Fruit fly (Drosophila melanogaster) whole organism, embryonic: ENCODE measurements around the gene CG46059.

Experiments used
- Atf-2 ChIP-seq: fragments of 200-800 bp; sonication (Bioruptor generic); optimal IDR thresholded peaks from 2 replicates; lab custom pipeline; 2016; ENCODE audit warnings: missing biosample characterization, missing genetic modification characterization
- Atf6 ChIP-seq: fragments of 200-800 bp; sonication (Bioruptor generic); IDR thresholded peaks from 2 replicates; pipeline ENCODE4 v1.3.6; 2022; ENCODE audit warnings: missing biosample characterization, missing genetic modification characterization
- CG10147 ChIP-seq: fragments of 200-800 bp; sonication (Bioruptor generic); optimal IDR thresholded peaks from 2 replicates; lab custom pipeline; 2019; ENCODE audit warnings: missing biosample characterization, mild to moderate bottlenecking, missing genetic modification characterization, moderate library complexity
- CG10543 ChIP-seq: fragments of 200-800 bp; sonication (Bioruptor generic); optimal IDR thresholded peaks from 3 replicates; lab custom pipeline; 2017; ENCODE audit warnings: missing biosample characterization, mild to moderate bottlenecking, missing genetic modification characterization, moderate library complexity
- CG11398 ChIP-seq: fragments of 200-800 bp; sonication (Bioruptor generic); optimal IDR thresholded peaks from 2 replicates; lab custom pipeline; 2016; ENCODE audit warnings: missing biosample characterization, missing genetic modification characterization
- CG12391 ChIP-seq: fragments of 200-800 bp; sonication (Bioruptor generic); optimal IDR thresholded peaks from 3 replicates; lab custom pipeline; 2018; ENCODE audit warnings: missing biosample characterization, mild to moderate bottlenecking, missing genetic modification characterization, moderate library complexity
- CG12744 ChIP-seq: fragments of 200-800 bp; sonication (Bioruptor generic); optimal IDR thresholded peaks from 2 replicates; lab custom pipeline; 2016; ENCODE audit warnings: missing biosample characterization, missing genetic modification characterization
- CG12942 ChIP-seq: fragments of 200-800 bp; sonication (Bioruptor generic); optimal IDR thresholded peaks from 3 replicates; lab custom pipeline; 2016; ENCODE audit warnings: missing biosample characterization, missing genetic modification characterization
- CG15514 ChIP-seq: fragments of 200-800 bp; sonication (Bioruptor generic); optimal IDR thresholded peaks from 3 replicates; lab custom pipeline; 2017; ENCODE audit warnings: missing biosample characterization, missing genetic modification characterization, mild to moderate bottlenecking, moderate library complexity, missing genetic modification reagents
- CG18764 ChIP-seq: fragments of 200-800 bp; sonication (Bioruptor generic); optimal IDR thresholded peaks from 3 replicates; lab custom pipeline; 2016; ENCODE audit warnings: missing biosample characterization, missing genetic modification characterization
- CG30403 ChIP-seq: fragments of 200-800 bp; sonication (Bioruptor generic); optimal IDR thresholded peaks from 3 replicates; lab custom pipeline; 2016; ENCODE audit warnings: missing biosample characterization, missing genetic modification characterization
- CG3995 ChIP-seq: fragments of 200-800 bp; sonication (Bioruptor generic); optimal IDR thresholded peaks from 3 replicates; lab custom pipeline; 2016; ENCODE audit warnings: missing biosample characterization, missing genetic modification characterization
- CG4424 ChIP-seq: fragments of 200-800 bp; sonication (Bioruptor generic); optimal IDR thresholded peaks from 3 replicates; lab custom pipeline; 2016; ENCODE audit warnings: missing biosample characterization, missing genetic modification characterization
- CG4730 ChIP-seq: fragments of 200-800 bp; sonication (Bioruptor generic); IDR thresholded peaks from 2 replicates; pipeline ENCODE4 v1.3.6; 2022; ENCODE audit warnings: missing biosample characterization, missing genetic modification characterization
- CG5180 ChIP-seq: fragments of 200-800 bp; sonication (Bioruptor generic); optimal IDR thresholded peaks from 3 replicates; lab custom pipeline; 2017; ENCODE audit warnings: missing biosample characterization, missing genetic modification characterization, mild to moderate bottlenecking, moderate library complexity, missing genetic modification reagents
- CG7556 ChIP-seq: fragments of 200-800 bp; sonication (Bioruptor generic); optimal IDR thresholded peaks from 2 replicates; lab custom pipeline; 2017; ENCODE audit warnings: missing biosample characterization, mild to moderate bottlenecking, missing genetic modification characterization
- CG7786 ChIP-seq: fragments of 200-800 bp; sonication (Bioruptor generic); optimal IDR thresholded peaks from 2 replicates; lab custom pipeline; 2016; ENCODE audit warnings: missing biosample characterization, missing genetic modification characterization
- CG8359 ChIP-seq: fragments of 200-800 bp; sonication (Bioruptor generic); optimal IDR thresholded peaks from 2 replicates; lab custom pipeline; 2017; ENCODE audit warnings: missing biosample characterization, mild to moderate bottlenecking, missing genetic modification characterization, borderline replicate concordance
- CG9932 ChIP-seq: fragments of 200-800 bp; sonication (Bioruptor generic); IDR thresholded peaks from 2 replicates; pipeline ENCODE4 v1.3.6; 2022; ENCODE audit warnings: missing biosample characterization, missing genetic modification characterization
- CkIIα-i1 ChIP-seq: fragments of 200-800 bp; sonication (Bioruptor generic); IDR thresholded peaks from 2 replicates; pipeline ENCODE4 v1.3.6; 2022; ENCODE audit warnings: missing biosample characterization, missing genetic modification characterization
- Dfd ChIP-seq, 2 experiments: fragments of >200 bp; optimal IDR thresholded peaks; 2 replicates each; lab custom pipeline; 2017; ENCODE audit warnings: missing biosample characterization in 2 of 2, missing genetic modification characterization in 2 of 2
- Dip2 ChIP-seq: fragments of 200-800 bp; sonication (Bioruptor generic); IDR thresholded peaks from 2 replicates; pipeline ENCODE4 v1.3.6; 2022; ENCODE audit warnings: missing biosample characterization, missing genetic modification characterization
- Elba2 ChIP-seq: fragments of 200-800 bp; sonication (Bioruptor generic); optimal IDR thresholded peaks from 3 replicates; lab custom pipeline; 2016; ENCODE audit warnings: missing biosample characterization, missing genetic modification characterization
- GATAe ChIP-seq: fragments of 200-800 bp; sonication (Bioruptor generic); conservative IDR thresholded peaks from 2 replicates; pipeline ENCODE4 v1.3.6; 2022; ENCODE audit warnings: missing biosample characterization, missing genetic modification characterization
- Hmr ChIP-seq: fragments of 200-800 bp; sonication (Bioruptor generic); optimal IDR thresholded peaks from 3 replicates; lab custom pipeline; 2017; ENCODE audit warnings: mild to moderate bottlenecking, missing biosample characterization, missing genetic modification reagents, missing genetic modification characterization
- MESR4 ChIP-seq: fragments of 200-800 bp; sonication (Bioruptor generic); optimal IDR thresholded peaks from 2 replicates; lab custom pipeline; 2018; ENCODE audit warnings: missing biosample characterization, mild to moderate bottlenecking, missing genetic modification characterization, moderate library complexity
- Meics ChIP-seq: fragments of 200-800 bp; sonication (Bioruptor generic); optimal IDR thresholded peaks from 2 replicates; lab custom pipeline; 2017; ENCODE audit warnings: missing biosample characterization, mild to moderate bottlenecking, missing genetic modification characterization
- Oaz ChIP-seq: fragments of 200-800 bp; sonication (Bioruptor generic); IDR thresholded peaks from 2 replicates; pipeline ENCODE4 v1.3.6; 2022; ENCODE audit warnings: missing biosample characterization, missing genetic modification characterization
- Opbp ChIP-seq: fragments of 200-800 bp; sonication (Bioruptor generic); IDR thresholded peaks from 3 replicates; pipeline ENCODE4 v1.3.6; 2022; ENCODE audit warnings: missing biosample characterization, missing genetic modification characterization; ENCODE audit not compliant: partially characterized antibody
- Sin3A ChIP-seq: fragments of >200 bp; optimal IDR thresholded peaks from 2 replicates; lab custom pipeline; 2018
- Spps ChIP-seq: fragments of 200-800 bp; sonication (Bioruptor generic); optimal IDR thresholded peaks from 2 replicates; lab custom pipeline; 2018; ENCODE audit warnings: missing biosample characterization, mild to moderate bottlenecking, missing genetic modification characterization
- Taf1 ChIP-seq: fragments of 200-800 bp; sonication (Bioruptor generic); IDR thresholded peaks from 2 replicates; pipeline ENCODE4 v1.3.6; 2022; ENCODE audit warnings: missing biosample characterization, missing genetic modification characterization
- Trl ChIP-seq, 3 experiments: fragments of >200 bp in 2 of 3; fragments of 200-800 bp in 1 of 3; sonication (Bioruptor generic) in 1 of 3; optimal IDR thresholded peaks; 2 replicates in 1 of 3; 3 replicates in 2 of 3; lab custom pipeline; 2016 to 2017; ENCODE audit warnings: missing biosample characterization in 1 of 3, missing genetic modification characterization in 1 of 3
- abd-A ChIP-seq: fragments of 200-800 bp; sonication (Bioruptor generic); optimal IDR thresholded peaks from 3 replicates; lab custom pipeline; 2019; ENCODE audit warnings: missing biosample characterization, mild to moderate bottlenecking, missing genetic modification characterization, moderate library complexity
- ac ChIP-seq: fragments of 200-800 bp; sonication (Bioruptor generic); optimal IDR thresholded peaks from 3 replicates; lab custom pipeline; 2017; ENCODE audit warnings: missing biosample characterization, mild to moderate bottlenecking, missing genetic modification characterization
- bab2 ChIP-seq: fragments of 200-800 bp; sonication (Bioruptor generic); optimal IDR thresholded peaks from 2 replicates; lab custom pipeline; 2016; ENCODE audit warnings: missing biosample characterization, missing genetic modification characterization
- caup ChIP-seq: fragments of 200-800 bp; sonication (Bioruptor generic); optimal IDR thresholded peaks from 3 replicates; lab custom pipeline; 2017; ENCODE audit warnings: missing biosample characterization, mild to moderate bottlenecking, missing genetic modification characterization, moderate library complexity; ENCODE audit not compliant: severe bottlenecking
- ci ChIP-seq: fragments of 200-800 bp; sonication (Bioruptor generic); IDR thresholded peaks from 3 replicates; pipeline ENCODE4 v1.3.6; 2022; ENCODE audit warnings: missing biosample characterization, missing genetic modification characterization
- corto ChIP-seq: fragments of 200-800 bp; sonication (Bioruptor generic); optimal IDR thresholded peaks from 2 replicates; lab custom pipeline; 2016; ENCODE audit warnings: missing biosample characterization, mild to moderate bottlenecking, missing genetic modification characterization, moderate library complexity
- dm ChIP-seq: fragments of 200-800 bp; sonication (Bioruptor generic); optimal IDR thresholded peaks from 3 replicates; lab custom pipeline; 2016; ENCODE audit warnings: missing biosample characterization, missing genetic modification characterization
- dmrt99B ChIP-seq: fragments of 200-800 bp; sonication (Bioruptor generic); optimal IDR thresholded peaks from 2 replicates; lab custom pipeline; 2018; ENCODE audit warnings: missing biosample characterization, mild to moderate bottlenecking, missing genetic modification characterization, moderate library complexity
- ftz-f1 ChIP-seq: fragments of 200-800 bp; sonication (Bioruptor generic); optimal IDR thresholded peaks from 2 replicates; lab custom pipeline; 2016; ENCODE audit warnings: missing biosample characterization, missing genetic modification characterization
- fu2 ChIP-seq: fragments of 200-800 bp; sonication (Bioruptor generic); optimal IDR thresholded peaks from 2 replicates; lab custom pipeline; 2016; ENCODE audit warnings: missing biosample characterization, missing genetic modification characterization
- gce ChIP-seq: fragments of 200-800 bp; sonication (Bioruptor generic); IDR thresholded peaks from 3 replicates; pipeline ENCODE4 v1.3.6; 2022; ENCODE audit warnings: missing biosample characterization, missing genetic modification characterization
- gsb-n ChIP-seq: fragments of 200-800 bp; sonication (Bioruptor generic); optimal IDR thresholded peaks from 3 replicates; lab custom pipeline; 2018; ENCODE audit warnings: missing biosample characterization, mild to moderate bottlenecking, missing genetic modification characterization
- ham ChIP-seq: fragments of 200-800 bp; sonication (Bioruptor generic); IDR thresholded peaks from 2 replicates; pipeline ENCODE4 v1.3.6; 2022; ENCODE audit warnings: missing biosample characterization, missing genetic modification characterization
- her ChIP-seq: fragments of 200-800 bp; sonication (Bioruptor generic); optimal IDR thresholded peaks from 2 replicates; lab custom pipeline; 2016; ENCODE audit warnings: missing biosample characterization, missing genetic modification characterization
- onecut ChIP-seq: fragments of 200-800 bp; sonication (Bioruptor generic); IDR thresholded peaks from 2 replicates; pipeline ENCODE4 v1.3.6; 2022; ENCODE audit warnings: missing biosample characterization, missing genetic modification characterization
- slbo ChIP-seq: fragments of 200-800 bp; sonication (Bioruptor generic); IDR thresholded peaks from 2 replicates; pipeline ENCODE4 v1.3.6; 2022; ENCODE audit warnings: missing biosample characterization, missing genetic modification characterization
- trem ChIP-seq: fragments of 200-800 bp; optimal IDR thresholded peaks from 3 replicates; lab custom pipeline; 2019; ENCODE audit warnings: missing biosample characterization, mild to moderate bottlenecking, missing genetic modification characterization, moderate library complexity
- vfl ChIP-seq: fragments of 200-800 bp; sonication (Bioruptor generic); optimal IDR thresholded peaks from 2 replicates; lab custom pipeline; 2016; ENCODE audit warnings: missing biosample characterization, missing genetic modification characterization
- vvl ChIP-seq: fragments of 200-800 bp; sonication (Bioruptor generic); IDR thresholded peaks from 2 replicates; pipeline ENCODE4 v1.3.6; 2022; ENCODE audit warnings: missing biosample characterization, missing genetic modification characterization

Gene CG46059

dm6 chr2L:19140984-19141262 lies 42.7 kb downstream of the CG46059 start (continued):
- TF ChIP-seq caup (GFP tag; lab: Kevin White, UChicago) (peak; percentile 56), CG7786 (GFP tag; lab: Kevin White, UChicago) (peak; percentile 10), CG9932 (GFP tag; lab: Robert Waterston, UW) (peak; percentile 78), CG12942 (GFP tag; lab: Kevin White, UChicago) (no peak), trem (no peak), ac (GFP tag; lab: Kevin White, UChicago) (no peak), CG30403 (GFP tag; lab: Kevin White, UChicago) (peak; percentile 18), CG12744 (no peak), Trl (optimal IDR thresholded peaks at IDR 0.05; lab: Kevin White, UChicago) (no peak), Trl (GFP tag; optimal IDR thresholded peaks at IDR 0.05; lab: Kevin White, UChicago) (no peak), bab2 (GFP tag; lab: Kevin White, UChicago) (no peak), ci (no peak), CG7556 (GFP tag; lab: Kevin White, UChicago) (peak; percentile 30), Taf1 (peak; percentile 59), abd-A (tag; lab: Kevin White, UChicago) (no peak), CG10543 (GFP tag; lab: Kevin White, UChicago) (no peak), Oaz (GFP tag; lab: Robert Waterston, UW) (no peak), Elba2 (no peak), CG5180 (GFP tag; lab: Kevin White, UChicago) (no peak), ftz-f1 (GFP tag; lab: Kevin White, UChicago) (no peak), Atf6 (GFP tag; lab: Robert Waterston, UW) (0 out of 2 replicates have a peak, but pooled peaks have one; percentile 32), Dip2 (no peak), CG4424 (GFP tag; lab: Kevin White, UChicago) (no peak), dm (GFP tag; lab: Kevin White, UChicago) (no peak), CG11398 (no peak), corto (GFP tag; lab: Kevin White, UChicago) (no peak), vvl (GFP tag; lab: Robert Waterston, UW) (peak; percentile 24; the same call in 1 of the 2 replicates), Opbp (no peak), gsb-n (no peak), ham (no peak), CkIIα-i1 (no peak), Dfd (GFP tag; optimal IDR thresholded peaks at IDR 0.05; lab: Kevin White, UChicago) (no peak), CG12391 (tag; lab: Kevin White, UChicago) (peak; percentile 10), gce (GFP tag; lab: Robert Waterston, UW) (no peak), MESR4 (GFP tag; lab: Kevin White, UChicago) (no peak), Spps (tag; lab: Kevin White, UChicago) (no peak), CG18764 (no peak), dmrt99B (tag; lab: Kevin White, UChicago) (peak; percentile 19), onecut (GFP tag; lab: Robert Waterston, UW) (no peak), Atf-2 (no peak), vfl (GFP tag; lab: Kevin White, UChicago) (no peak), fu2 (GFP tag; lab: Kevin White, UChicago) (no peak), CG10147 (GFP tag; lab: Kevin White, UChicago) (peak; percentile 55), Meics (GFP tag; lab: Kevin White, UChicago) (peak; percentile 56), CG8359 (GFP tag; lab: Kevin White, UChicago) (no peak), Hmr (peak; percentile 52), CG3995 (GFP tag; lab: Kevin White, UChicago) (no peak), her (no peak), Sin3A (lab: Kevin White, UChicago) (no peak), slbo (GFP tag; lab: Robert Waterston, UW) (peak; percentile 72), GATAe (no peak), CG15514 (GFP tag; lab: Kevin White, UChicago) (peak; percentile 50), CG4730 (GFP tag; lab: Robert Waterston, UW) (no peak)
